Fruit fly (Drosophila melanogaster) whole organism, embryonic: ENCODE measurements around the gene CG13029.

Source experiments
- Adf1 ChIP-seq: fragments of 200-800 bp; sonication (Bioruptor generic); IDR thresholded peaks from 2 replicates; pipeline ENCODE4 v1.3.6; 2022; ENCODE audit warnings: missing biosample characterization, missing genetic modification characterization
- Blimp-1 ChIP-seq: fragments of 200-800 bp; sonication (Bioruptor generic); optimal IDR thresholded peaks from 3 replicates; lab custom pipeline; 2018; ENCODE audit warnings: missing biosample characterization, missing genetic modification characterization, mild to moderate bottlenecking, moderate library complexity, missing genetic modification reagents
- CG12659 ChIP-seq: fragments of 200-800 bp; sonication (Bioruptor generic); optimal IDR thresholded peaks from 3 replicates; lab custom pipeline; 2017; ENCODE audit warnings: mild to moderate bottlenecking, missing biosample characterization, missing genetic modification reagents, missing genetic modification characterization
- CG18011 ChIP-seq: fragments of 200-800 bp; sonication (Bioruptor generic); optimal IDR thresholded peaks from 2 replicates; lab custom pipeline; 2017; ENCODE audit warnings: missing biosample characterization, missing genetic modification characterization, mild to moderate bottlenecking, moderate library complexity, missing genotype
- CG18764 ChIP-seq: fragments of 200-800 bp; sonication (Bioruptor generic); optimal IDR thresholded peaks from 3 replicates; lab custom pipeline; 2016; ENCODE audit warnings: missing biosample characterization, missing genetic modification characterization
- CG2712 ChIP-seq: fragments of 200-800 bp; optimal IDR thresholded peaks from 3 replicates; lab custom pipeline; 2019; ENCODE audit warnings: missing biosample characterization, mild to moderate bottlenecking, missing genetic modification characterization, moderate library complexity
- CG4360 ChIP-seq: fragments of 200-800 bp; sonication (Bioruptor generic); IDR thresholded peaks from 2 replicates; pipeline ENCODE4 v1.3.6; 2022; ENCODE audit warnings: missing biosample characterization, missing genetic modification characterization
- CG6254 ChIP-seq: fragments of 200-800 bp; sonication (Bioruptor generic); optimal IDR thresholded peaks from 3 replicates; lab custom pipeline; 2017; ENCODE audit warnings: mild to moderate bottlenecking, missing biosample characterization, missing genetic modification reagents, missing genetic modification characterization
- CG6689 ChIP-seq: fragments of 200-800 bp; sonication (Bioruptor generic); IDR thresholded peaks from 2 replicates; pipeline ENCODE4 v1.3.6; 2022; ENCODE audit warnings: missing biosample characterization, missing genetic modification characterization
- CG6765 ChIP-seq: fragments of 200-800 bp; sonication (Bioruptor generic); optimal IDR thresholded peaks from 3 replicates; lab custom pipeline; 2017; ENCODE audit warnings: missing biosample characterization, mild to moderate bottlenecking, missing genetic modification characterization
- CG8290 ChIP-seq, 3 experiments: fragments of 200-800 bp; sonication (Bioruptor generic); optimal IDR thresholded peaks; 2 replicates each; lab custom pipeline; 2016 to 2019; ENCODE audit warnings: missing biosample characterization in 3 of 3, missing genetic modification characterization in 3 of 3, mild to moderate bottlenecking in 2 of 3, moderate library complexity in 1 of 3
- CG8765 ChIP-seq: fragments of 200-800 bp; sonication (Bioruptor generic); IDR thresholded peaks from 2 replicates; pipeline ENCODE4 v1.3.6; 2022; ENCODE audit warnings: missing biosample characterization, missing genetic modification characterization
- CG9817 ChIP-seq: fragments of 200-800 bp; sonication (Bioruptor generic); optimal IDR thresholded peaks from 2 replicates; lab custom pipeline; 2018; ENCODE audit warnings: missing biosample characterization, mild to moderate bottlenecking, missing genetic modification characterization, moderate library complexity
- Deaf1 ChIP-seq: fragments of 200-800 bp; optimal IDR thresholded peaks from 3 replicates; lab custom pipeline; 2019; ENCODE audit warnings: missing biosample characterization, mild to moderate bottlenecking, missing genetic modification characterization, moderate library complexity
- Dip3 ChIP-seq: fragments of 200-800 bp; sonication (Bioruptor generic); optimal IDR thresholded peaks from 3 replicates; lab custom pipeline; 2016; ENCODE audit warnings: missing biosample characterization, missing genetic modification characterization
- Drgx ChIP-seq: fragments of 200-800 bp; sonication (Bioruptor generic); IDR thresholded peaks from 2 replicates; pipeline ENCODE4 v1.3.6; 2022; ENCODE audit warnings: missing biosample characterization, missing genetic modification characterization
- HLH4C ChIP-seq: fragments of 200-800 bp; sonication (Bioruptor generic); IDR thresholded peaks from 3 replicates; pipeline ENCODE4 v1.3.6; 2022; ENCODE audit warnings: missing biosample characterization, missing genetic modification characterization; ENCODE audit not compliant: partially characterized antibody
- HLHmδ ChIP-seq: fragments of 200-800 bp; sonication (Bioruptor generic); optimal IDR thresholded peaks from 2 replicates; lab custom pipeline; 2018; ENCODE audit warnings: missing biosample characterization, mild to moderate bottlenecking, missing genetic modification characterization, moderate library complexity
- HmgZ ChIP-seq: fragments of 200-800 bp; sonication (Bioruptor generic); optimal IDR thresholded peaks from 2 replicates; lab custom pipeline; 2018; ENCODE audit warnings: missing biosample characterization, mild to moderate bottlenecking, missing genetic modification characterization
- MTF-1 ChIP-seq: fragments of 200-800 bp; sonication (Bioruptor generic); optimal IDR thresholded peaks from 2 replicates; lab custom pipeline; 2018; ENCODE audit warnings: missing biosample characterization, mild to moderate bottlenecking, missing genetic modification characterization, borderline replicate concordance
- Med ChIP-seq: fragments of 200-800 bp; sonication (Bioruptor generic); peaks from one replicate; lab custom pipeline; 2016; ENCODE audit warnings: missing biosample characterization, missing genetic modification characterization, mild to moderate bottlenecking, inconsistent platforms, moderate library complexity
- Mes4 ChIP-seq: fragments of 200-800 bp; sonication (Bioruptor generic); optimal IDR thresholded peaks from 2 replicates; lab custom pipeline; 2016; ENCODE audit warnings: missing biosample characterization, missing genetic modification characterization
- NFAT ChIP-seq: fragments of 200-800 bp; sonication (Bioruptor generic); IDR thresholded peaks from 2 replicates; pipeline ENCODE4 v1.3.6; 2022; ENCODE audit warnings: missing biosample characterization, missing genetic modification characterization
- NfI ChIP-seq: fragments of 200-800 bp; sonication (Bioruptor generic); optimal IDR thresholded peaks from 3 replicates; lab custom pipeline; 2018; ENCODE audit warnings: missing biosample characterization, mild to moderate bottlenecking, missing genetic modification characterization, moderate library complexity
- Oli ChIP-seq: fragments of 200-800 bp; sonication (Bioruptor generic); optimal IDR thresholded peaks from 2 replicates; lab custom pipeline; 2018; ENCODE audit warnings: missing biosample characterization, mild to moderate bottlenecking, missing genetic modification characterization, moderate library complexity
- Pdp1 ChIP-seq, 2 experiments: fragments of 200-800 bp; sonication (Bioruptor generic); optimal IDR thresholded peaks; 3 replicates each; lab custom pipeline; 2016; ENCODE audit warnings: missing biosample characterization in 2 of 2, missing genetic modification characterization in 2 of 2, mild to moderate bottlenecking in 1 of 2, moderate library complexity in 1 of 2
- Scr ChIP-seq: fragments of 200-800 bp; sonication (Bioruptor generic); IDR thresholded peaks from 2 replicates; pipeline ENCODE4 v1.3.6; 2022; ENCODE audit warnings: missing biosample characterization, missing genetic modification characterization; ENCODE audit not compliant: partially characterized antibody
- Xrp1 ChIP-seq: fragments of 200-800 bp; sonication (Bioruptor generic); IDR thresholded peaks from 2 replicates; pipeline ENCODE4 v1.3.6; 2022; ENCODE audit warnings: missing biosample characterization, missing genetic modification characterization
- chinmo ChIP-seq: fragments of 200-800 bp; sonication (Bioruptor generic); IDR thresholded peaks from 4 replicates; pipeline ENCODE4 v1.3.6; 2022; ENCODE audit warnings: missing biosample characterization, missing genetic modification characterization; ENCODE audit not compliant: partially characterized antibody
- croc ChIP-seq: fragments of 200-800 bp; sonication (Bioruptor generic); conservative IDR thresholded peaks from 3 replicates; pipeline ENCODE4 v1.3.6; 2022; ENCODE audit warnings: missing biosample characterization, missing genetic modification characterization
- dan ChIP-seq: fragments of 200-800 bp; sonication (Bioruptor generic); IDR thresholded peaks from 2 replicates; pipeline ENCODE4 v1.3.6; 2022; ENCODE audit warnings: missing biosample characterization, missing genetic modification characterization
- dmrt11E ChIP-seq: fragments of 200-800 bp; sonication (Bioruptor generic); optimal IDR thresholded peaks from 3 replicates; lab custom pipeline; 2018; ENCODE audit warnings: missing biosample characterization, mild to moderate bottlenecking, missing genetic modification characterization, moderate library complexity
- dpn ChIP-seq, 2 experiments: fragments of 200-800 bp; sonication (Bioruptor generic); optimal IDR thresholded peaks; 3 replicates each; lab custom pipeline; 2016; ENCODE audit warnings: missing biosample characterization in 2 of 2, missing genetic modification characterization in 2 of 2
- hb ChIP-seq: fragments of 200-800 bp; sonication (Bioruptor generic); IDR thresholded peaks from 3 replicates; pipeline ENCODE4 v1.3.6; 2022; ENCODE audit warnings: missing biosample characterization, missing genetic modification characterization; ENCODE audit not compliant: partially characterized antibody
- ken ChIP-seq: fragments of 200-800 bp; sonication (Bioruptor generic); IDR thresholded peaks from 3 replicates; pipeline ENCODE4 v1.3.6; 2022; ENCODE audit warnings: missing biosample characterization, missing genetic modification characterization
- knrl ChIP-seq: fragments of 200-800 bp; sonication (Bioruptor generic); IDR thresholded peaks from 3 replicates; pipeline ENCODE4 v1.3.6; 2022; ENCODE audit warnings: missing biosample characterization, missing genetic modification characterization; ENCODE audit not compliant: partially characterized antibody
- lbe ChIP-seq: fragments of 200-800 bp; sonication (Bioruptor generic); optimal IDR thresholded peaks from 2 replicates; lab custom pipeline; 2016; ENCODE audit warnings: missing biosample characterization, mild to moderate bottlenecking, missing genetic modification characterization
- lov ChIP-seq, 2 experiments: fragments of 200-800 bp in 1 of 2; fragments of >200 bp in 1 of 2; sonication (Bioruptor generic) in 1 of 2; IDR thresholded peaks in 1 of 2; optimal IDR thresholded peaks in 1 of 2; 2 replicates in 1 of 2; 3 replicates in 1 of 2; pipeline versions ENCODE4 v1.3.6 to Lab custom; 2017 to 2022; ENCODE audit warnings: missing biosample characterization in 1 of 2, missing genetic modification characterization in 1 of 2
- nom ChIP-seq: fragments of 200-800 bp; sonication (Bioruptor generic); optimal IDR thresholded peaks from 2 replicates; lab custom pipeline; 2017; ENCODE audit warnings: missing biosample characterization, missing genetic modification characterization, mild to moderate bottlenecking, moderate library complexity, missing genetic modification reagents
- repo ChIP-seq: fragments of 200-800 bp; sonication (Bioruptor generic); optimal IDR thresholded peaks from 2 replicates; lab custom pipeline; 2016; ENCODE audit warnings: missing biosample characterization, missing genetic modification characterization
- sens ChIP-seq: fragments of 200-800 bp; sonication (Bioruptor generic); peaks from one replicate; lab custom pipeline; 2016; ENCODE audit warnings: missing biosample characterization, missing genetic modification characterization
- sob ChIP-seq: fragments of 200-800 bp; sonication (Bioruptor generic); IDR thresholded peaks from 2 replicates; pipeline ENCODE4 v1.3.6; 2022; ENCODE audit warnings: missing biosample characterization, missing genetic modification characterization
- unpg ChIP-seq: fragments of 200-800 bp; sonication (Bioruptor generic); optimal IDR thresholded peaks from 3 replicates; lab custom pipeline; 2018; ENCODE audit warnings: missing biosample characterization, mild to moderate bottlenecking, missing genetic modification characterization, moderate library complexity
- vvl ChIP-seq: fragments of 200-800 bp; sonication (Bioruptor generic); IDR thresholded peaks from 2 replicates; pipeline ENCODE4 v1.3.6; 2022; ENCODE audit warnings: missing biosample characterization, missing genetic modification characterization

CG13029 gene

DNA sequence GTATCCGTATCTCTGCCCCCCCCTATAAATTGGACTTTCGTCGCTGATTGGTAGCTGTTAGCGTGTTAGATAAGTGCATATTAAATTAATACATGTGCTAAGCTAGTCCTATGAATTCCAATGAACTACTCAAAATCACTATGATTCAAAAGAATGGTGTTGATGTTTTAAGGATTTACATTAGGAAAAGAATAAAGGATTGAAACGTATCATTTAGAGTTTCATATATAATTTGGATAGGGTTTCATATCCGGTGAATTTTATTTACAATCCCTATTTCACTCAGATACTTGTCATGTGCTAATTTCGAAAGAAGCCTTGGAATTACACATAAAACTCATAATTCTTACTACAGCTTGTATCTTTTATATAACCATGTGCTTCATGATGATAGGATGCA lies at the start of gene CG13029:
CG13029 (plus strand) TSS at position 301 of the 400 bp plus-strand sequence.
- TF ChIP-seq Pdp1 (GFP tag; optimal IDR thresholded peaks at IDR 0.05; lab: Kevin White, UChicago) (peak in 1 of 2 experiments; percentile 5), CG18011 (GFP tag; lab: Kevin White, UChicago) (no peak)

- TF ChIP-seq HLHmδ (no peak), dpn (GFP tag; optimal IDR thresholded peaks at IDR 0.05; lab: Kevin White, UChicago) (no peak), CG6765 (no peak), CG8290 (GFP tag; optimal IDR thresholded peaks at IDR 0.05; lab: Kevin White, UChicago) (no peak), CG8290 (tag; optimal IDR thresholded peaks at IDR 0.05; lab: Kevin White, UChicago) (peak in 1 of 2 experiments; percentile 6), Oli (tag; lab: Kevin White, UChicago) (no peak), CG12659 (GFP tag; lab: Kevin White, UChicago) (no peak), croc (no peak), repo (GFP tag; lab: Kevin White, UChicago) (no peak), nom (peak; percentile 17), sob (GFP tag; lab: Robert Waterston, UW) (0 out of 2 replicates have a peak, but pooled peaks have one; percentile 27), Adf1 (GFP tag; lab: Robert Waterston, UW) (peak; percentile 85), ken (GFP tag; lab: Robert Waterston, UW) (no peak), lov (optimal IDR thresholded peaks at IDR 0.05; lab: Kevin White, UChicago) (no peak), lov (GFP tag; IDR thresholded peaks at IDR 0.05; lab: Robert Waterston, UW) (no peak), Mes4 (GFP tag; lab: Kevin White, UChicago) (no peak), chinmo (GFP tag; lab: Robert Waterston, UW) (0 out of 4 replicates have a peak, but pooled peaks have one; percentile 44), Med (peak; percentile 70), CG4360 (GFP tag; lab: Robert Waterston, UW) (0 out of 2 replicates have a peak, but pooled peaks have one; percentile 7), Scr (no peak)
These were observed 48.5 kb upstream of the CG13029 start for dm6 chr3L:16811908-16812307.

DNA sequence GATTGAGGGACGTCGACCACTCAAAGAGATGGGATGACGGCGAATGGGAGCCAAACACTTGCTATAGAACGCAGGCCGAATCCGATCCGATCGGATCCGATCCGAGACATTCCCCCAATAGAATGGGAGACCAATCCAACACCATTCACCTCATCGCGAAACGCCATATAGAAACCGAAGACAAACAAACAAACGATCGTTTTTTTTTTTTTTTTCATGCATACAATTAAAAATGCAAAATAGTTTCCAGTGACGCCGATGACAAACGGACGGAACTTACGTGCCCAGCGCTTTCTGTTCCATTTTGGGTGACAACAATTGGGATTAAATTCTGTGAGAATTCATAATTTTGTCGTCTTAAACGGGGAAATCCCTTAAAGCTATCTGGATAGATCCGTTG lies 46.4 kb upstream of the CG13029 start:
- TF ChIP-seq chinmo (GFP tag; lab: Robert Waterston, UW) (peak; percentile 77; the same call in 2 of the 4 replicates), NfI (GFP tag; lab: Kevin White, UChicago) (no peak), MTF-1 (GFP tag; lab: Kevin White, UChicago) (no peak), CG6254 (GFP tag; lab: Kevin White, UChicago) (no peak), vvl (GFP tag; lab: Robert Waterston, UW) (peak; percentile 70), Dip3 (no peak), NFAT (0 out of 2 replicates have a peak, but pooled peaks have one; percentile 27), Deaf1 (tag; lab: Kevin White, UChicago) (peak; percentile 12)

- peak; percentile 22 for TF ChIP-seq dmrt11E (tag; lab: Kevin White, UChicago)
- TF ChIP-seq HLH4C (GFP tag; lab: Robert Waterston, UW): no peak
- TF ChIP-seq lbe (GFP tag; lab: Kevin White, UChicago): peak; percentile 86
- TF ChIP-seq HmgZ: no peak
- TF ChIP-seq unpg (GFP tag; lab: Kevin White, UChicago): no peak
- TF ChIP-seq CG18764 (GFP tag; lab: Kevin White, UChicago): no peak
- TF ChIP-seq CG8765 (GFP tag; lab: Robert Waterston, UW): no peak
- peak; percentile 24; the same call in 1 of the 2 replicates for TF ChIP-seq Xrp1 (GFP tag; lab: Robert Waterston, UW)
- peak; percentile 93 for TF ChIP-seq nom
- no peak for TF ChIP-seq CG9817 (tag; lab: Kevin White, UChicago)
- 0 out of 2 replicates have a peak, but pooled peaks have one; percentile 21 for TF ChIP-seq CG6689 (GFP tag; lab: Robert Waterston, UW)
- peak; percentile 14 for TF ChIP-seq Blimp-1 (GFP tag; lab: Kevin White, UChicago)
- peak; percentile 55 for TF ChIP-seq sens (GFP tag; lab: Kevin White, UChicago)
- TF ChIP-seq hb (GFP tag; lab: Robert Waterston, UW): no peak
- TF ChIP-seq CG2712 (tag; lab: Kevin White, UChicago): peak; percentile 9
- no peak for TF ChIP-seq dan (GFP tag; lab: Robert Waterston, UW)
- TF ChIP-seq knrl (GFP tag; lab: Robert Waterston, UW): no peak
- TF ChIP-seq Med: peak; percentile 38
- peak; percentile 63 for TF ChIP-seq Drgx (GFP tag; lab: Robert Waterston, UW)
These were observed 42.4 kb upstream of the CG13029 start for dm6 chr3L:16818063-16818462.
